Worm (Caenorhabditis elegans): Measurements from ENCODE around the gene T04F8.7.

ce11 chrX:11702236-11702635 is 21.5 kb upstream of the T04F8.7 start, which contains the start of gene C44C10.3:
- TF ChIP-seq nhr-77 (tag; optimal IDR thresholded peaks at IDR 0.05) = no peak
- TF ChIP-seq daf-12 (tag; optimal IDR thresholded peaks at IDR 0.05) = no peak
- no peak for TF ChIP-seq ztf-4 (tag; optimal IDR thresholded peaks at IDR 0.05)
- TF ChIP-seq nfya-1 (tag; optimal IDR thresholded peaks at IDR 0.05; ENCODE audit: insufficient read depth) = no peak
- no peak for TF ChIP-seq tbx-2 (tag; optimal IDR thresholded peaks at IDR 0.05)
- no peak for TF ChIP-seq nhr-12 (tag; optimal IDR thresholded peaks at IDR 0.05)

Data from whole organism, L3 larva.